Fruit fly (Drosophila melanogaster): ENCODE data around the gene CG11837.

The CG11837 gene

dm6 chr3R:29069208-29070072, 20.1 kb downstream of the CG11837 start:
- TF ChIP-seq CG10565 (GFP tag; optimal IDR thresholded peaks at IDR 0.05), result no peak
- TF ChIP-seq CG12659 (GFP tag; optimal IDR thresholded peaks at IDR 0.05), result no peak
- peak; percentile 74 for TF ChIP-seq pfk (GFP tag; optimal IDR thresholded peaks at IDR 0.05)
- TF ChIP-seq CG14667 (GFP tag; IDR thresholded peaks at IDR 0.05), result no peak
- no peak for TF ChIP-seq CG7839 (tag; optimal IDR thresholded peaks at IDR 0.05)
- peak; percentile 24 for TF ChIP-seq Med (GFP tag)
- no peak for TF ChIP-seq Mad (GFP tag; optimal IDR thresholded peaks at IDR 0.05)
- no peak for TF ChIP-seq Side (GFP tag; optimal IDR thresholded peaks at IDR 0.05)
- no peak for TF ChIP-seq Fer1 (GFP tag; optimal IDR thresholded peaks at IDR 0.05)
- TF ChIP-seq CG5953 (GFP tag; IDR thresholded peaks at IDR 0.05), result no peak
- TF ChIP-seq CG13775 (GFP tag; optimal IDR thresholded peaks at IDR 0.05), result no peak
- no peak for TF ChIP-seq CG2116 (GFP tag; optimal IDR thresholded peaks at IDR 0.05)
- no peak for TF ChIP-seq CG32532 (GFP tag; IDR thresholded peaks at IDR 0.05)
- no peak for TF ChIP-seq CG17612 (GFP tag; IDR thresholded peaks at IDR 0.05)
- peak; percentile 32 to 35 for TF ChIP-seq Trl (optimal IDR thresholded peaks at IDR 0.05)
- no peak for TF ChIP-seq Trl (GFP tag; optimal IDR thresholded peaks at IDR 0.05)
- no peak for TF ChIP-seq lmd (GFP tag; IDR thresholded peaks at IDR 0.05)
- TF ChIP-seq sqz (GFP tag; optimal IDR thresholded peaks at IDR 0.05), result peak; percentile 44
- no peak for TF ChIP-seq CG15073 (GFP tag; optimal IDR thresholded peaks at IDR 0.05)
- no peak for TF ChIP-seq CG16815 (GFP tag; optimal IDR thresholded peaks at IDR 0.05)
- no peak for TF ChIP-seq CG18599 (GFP tag; optimal IDR thresholded peaks at IDR 0.05)
- TF ChIP-seq Sry-δ (GFP tag; optimal IDR thresholded peaks at IDR 0.05), result no peak
- TF ChIP-seq CG10321 (GFP tag; IDR thresholded peaks at IDR 0.05), result no peak
- peak; percentile 77 for TF ChIP-seq Ets65A (GFP tag)
- peak; percentile 19 for TF ChIP-seq pros (GFP tag; optimal IDR thresholded peaks at IDR 0.05)
- TF ChIP-seq exex (tag; optimal IDR thresholded peaks at IDR 0.05), result no peak
- no peak for TF ChIP-seq klu (GFP tag; IDR thresholded peaks at IDR 0.05)
- 0 out of 2 replicates have a peak, but pooled peaks have one; percentile 11 for TF ChIP-seq bbx (GFP tag; IDR thresholded peaks at IDR 0.05; ENCODE audit: partially characterized antibody)
- no peak for TF ChIP-seq CG9797 (GFP tag; optimal IDR thresholded peaks at IDR 0.05)
- no peak for TF ChIP-seq PHDP (tag; optimal IDR thresholded peaks at IDR 0.05)
- TF ChIP-seq Dad (GFP tag; optimal IDR thresholded peaks at IDR 0.05), result no peak
- TF ChIP-seq hbn (GFP tag; IDR thresholded peaks at IDR 0.05; ENCODE audit: partially characterized antibody), result no peak
- TF ChIP-seq CG7556 (GFP tag; optimal IDR thresholded peaks at IDR 0.05), result no peak
- TF ChIP-seq scrt (GFP tag; optimal IDR thresholded peaks at IDR 0.05), result no peak
- no peak for TF ChIP-seq tgo (GFP tag; IDR thresholded peaks at IDR 0.05)
- 0 out of 3 replicates have a peak, but pooled peaks have one; percentile 21 for TF ChIP-seq Optix (GFP tag; IDR thresholded peaks at IDR 0.05)
- TF ChIP-seq CG18011 (GFP tag; optimal IDR thresholded peaks at IDR 0.05), result no peak
- TF ChIP-seq CG32767 (GFP tag; IDR thresholded peaks at IDR 0.05), result 0 out of 2 replicates have a peak, but pooled peaks have one; percentile 32
- no peak for TF ChIP-seq Ravus (GFP tag; IDR thresholded peaks at IDR 0.05)
- TF ChIP-seq ham (GFP tag; IDR thresholded peaks at IDR 0.05), result no peak
- no peak for TF ChIP-seq CG11085 (GFP tag; IDR thresholded peaks at IDR 0.05)
- no peak for TF ChIP-seq Dip2 (GFP tag; IDR thresholded peaks at IDR 0.05)
- TF ChIP-seq CG8359 (GFP tag; optimal IDR thresholded peaks at IDR 0.05; ENCODE audit: borderline replicate concordance), result no peak
- peak in 1 of 2 experiments; percentile 6 for TF ChIP-seq insv (GFP tag; optimal IDR thresholded peaks at IDR 0.05)
- TF ChIP-seq CG14965 (GFP tag; optimal IDR thresholded peaks at IDR 0.05; ENCODE audit: borderline replicate concordance), result no peak
- TF ChIP-seq her (GFP tag; optimal IDR thresholded peaks at IDR 0.05), result no peak
- TF ChIP-seq CG10366 (GFP tag; IDR thresholded peaks at IDR 0.05), result 0 out of 2 replicates have a peak, but pooled peaks have one; percentile 0
- TF ChIP-seq br (optimal IDR thresholded peaks at IDR 0.05), result no peak
- no peak for TF ChIP-seq CG11723 (GFP tag; optimal IDR thresholded peaks at IDR 0.05)
- TF ChIP-seq trem (tag; optimal IDR thresholded peaks at IDR 0.05), result peak; percentile 8

Measured in whole organism, embryonic.